Worm (Caenorhabditis elegans) whole organism, L4 larva: ENCODE data around the gene sipa-1.
A peak's percentile ranks its signal among the peaks of the same experiment; 100 is the strongest.

Experiments used
- D1046.2 ChIP-seq: fragments of 200-800 bp; sonication (Bioruptor generic); IDR thresholded peaks from 2 replicates; pipeline ENCODE4 v1.3.6; 2022; ENCODE audit warnings: missing genetic modification characterization, missing compliant biosample characterization
- F49E8.2 ChIP-seq: sonication (generic microtip); optimal IDR thresholded peaks from 2 replicates; lab custom pipeline; 2016; ENCODE audit warnings: missing compliant biosample characterization, mild to moderate bottlenecking, missing genetic modification characterization, borderline replicate concordance
- T20F7.1 ChIP-seq: fragments of 200-800 bp; sonication (Bioruptor generic); optimal IDR thresholded peaks from 2 replicates; lab custom pipeline; 2018; ENCODE audit warnings: mild to moderate bottlenecking, missing genetic modification characterization, missing compliant biosample characterization
- Y48G9A.11 ChIP-seq: fragments of 200-800 bp; sonication (Bioruptor generic); IDR thresholded peaks from 2 replicates; pipeline ENCODE4 v1.3.6; 2022; ENCODE audit warnings: missing genetic modification reagents, missing genetic modification characterization, missing compliant biosample characterization
- Y5F2A.4 ChIP-seq: fragments of 200-800 bp; sonication (Bioruptor generic); optimal IDR thresholded peaks from 2 replicates; lab custom pipeline; 2018; ENCODE audit warnings: mild to moderate bottlenecking, missing genetic modification characterization, missing compliant biosample characterization
- ZK546.5 ChIP-seq, 2 experiments: sonication (generic microtip); optimal IDR thresholded peaks; 2 replicates each; lab custom pipeline; 2017; ENCODE audit warnings: missing biosample characterization in 2 of 2, missing genetic modification characterization in 2 of 2
- aly-2 ChIP-seq: sonication (generic microtip); optimal IDR thresholded peaks from 2 replicates; lab custom pipeline; 2018; ENCODE audit warnings: missing biosample characterization, missing genetic modification characterization
- ceh-20 ChIP-seq: fragments of 200-800 bp; sonication (Bioruptor generic); IDR thresholded peaks from 2 replicates; pipeline ENCODE4 v1.3.6; 2022; ENCODE audit warnings: missing genetic modification reagents, missing genetic modification characterization, missing compliant biosample characterization
- ceh-32 ChIP-seq: sonication (generic microtip); optimal IDR thresholded peaks from 2 replicates; lab custom pipeline; 2016; ENCODE audit warnings: mild to moderate bottlenecking, missing genetic modification characterization, missing compliant biosample characterization; ENCODE audit not compliant: poor library complexity
- ceh-82 ChIP-seq: sonication (generic microtip); optimal IDR thresholded peaks from 2 replicates; lab custom pipeline; 2017; ENCODE audit warnings: missing biosample characterization, missing genetic modification characterization
- cey-2 ChIP-seq: sonication (generic microtip); optimal IDR thresholded peaks from 3 replicates; lab custom pipeline; 2017; ENCODE audit warnings: missing genetic modification characterization, mild to moderate bottlenecking, missing compliant biosample characterization, antibody characterized with exemption, borderline replicate concordance; ENCODE audit not compliant: insufficient read depth
- ctbp-1 ChIP-seq: fragments of 200-800 bp; sonication (Bioruptor generic); IDR thresholded peaks from 2 replicates; pipeline ENCODE4 v1.3.6; 2022; ENCODE audit warnings: missing genetic modification reagents, missing genetic modification characterization, missing compliant biosample characterization
- daf-12 ChIP-seq: fragments of 150-350 bp; optimal IDR thresholded peaks from 2 replicates; lab custom pipeline; 2014; ENCODE audit warnings: missing biosample characterization, missing genetic modification reagents, missing genetic modification characterization
- daf-16 ChIP-seq, 3 experiments: sonication (generic microtip); optimal IDR thresholded peaks; 2 replicates each; lab custom pipeline; 2016 to 2017; ENCODE audit warnings: missing genetic modification characterization in 3 of 3, missing genetic modification reagents in 3 of 3, mild to moderate bottlenecking in 2 of 3, missing compliant biosample characterization in 2 of 3, missing biosample characterization in 1 of 3, moderate library complexity in 1 of 3
- daf-19 ChIP-seq: fragments of 200-800 bp; sonication (Bioruptor generic); conservative IDR thresholded peaks from 2 replicates; pipeline ENCODE4 v1.3.6; 2022; ENCODE audit warnings: missing genetic modification characterization, missing compliant biosample characterization
- duxl-1 ChIP-seq: sonication (generic microtip); optimal IDR thresholded peaks from 2 replicates; lab custom pipeline; 2016; ENCODE audit warnings: mild to moderate bottlenecking, missing genetic modification characterization, moderate library complexity, missing compliant biosample characterization; ENCODE audit not compliant: poor library complexity
- dve-1 ChIP-seq: sonication (generic microtip); optimal IDR thresholded peaks from 2 replicates; lab custom pipeline; 2017; ENCODE audit warnings: antibody characterized with exemption, mild to moderate bottlenecking, missing genetic modification characterization, missing compliant biosample characterization; ENCODE audit not compliant: insufficient read depth
- egl-43 ChIP-seq: fragments of 200-800 bp; sonication (Bioruptor generic); IDR thresholded peaks from 2 replicates; pipeline ENCODE4 v1.3.6; 2022; ENCODE audit warnings: missing genetic modification reagents, missing genetic modification characterization, missing compliant biosample characterization
- fos-1 ChIP-seq: fragments of 150-350 bp; optimal IDR thresholded peaks from 2 replicates; lab custom pipeline; 2014; ENCODE audit warnings: missing biosample characterization, missing genetic modification characterization
- gei-8 ChIP-seq: fragments of 200-800 bp; sonication (Bioruptor generic); optimal IDR thresholded peaks from 2 replicates; lab custom pipeline; 2018; ENCODE audit warnings: mild to moderate bottlenecking, missing genetic modification characterization, missing compliant biosample characterization
- hmg-1.1 ChIP-seq: fragments of 200-800 bp; sonication (Bioruptor generic); IDR thresholded peaks from 2 replicates; pipeline ENCODE4 v1.3.6; 2022; ENCODE audit warnings: missing genetic modification reagents, missing genetic modification characterization, missing compliant biosample characterization
- jun-1 ChIP-seq: fragments of 150-350 bp; optimal IDR thresholded peaks from 2 replicates; lab custom pipeline; 2014; ENCODE audit warnings: missing biosample characterization, missing genetic modification reagents, missing genetic modification characterization
- lim-7 ChIP-seq: fragments of 200-800 bp; sonication (Bioruptor generic); IDR thresholded peaks from 2 replicates; pipeline ENCODE4 v1.3.6; 2022; ENCODE audit warnings: missing genetic modification characterization, missing compliant biosample characterization
- lin-29 ChIP-seq: fragments of 200-800 bp; sonication (Bioruptor generic); IDR thresholded peaks from 2 replicates; pipeline ENCODE4 v1.3.6; 2022; ENCODE audit warnings: missing genetic modification reagents, missing genetic modification characterization, missing compliant biosample characterization
- lin-38 ChIP-seq: fragments of 200-800 bp; sonication (Bioruptor generic); IDR thresholded peaks from 2 replicates; pipeline ENCODE4 v1.3.6; 2022; ENCODE audit warnings: missing genetic modification reagents, missing genetic modification characterization, missing compliant biosample characterization
- madf-9 ChIP-seq: fragments of 200-800 bp; sonication (Bioruptor generic); conservative IDR thresholded peaks from 2 replicates; pipeline ENCODE4 v1.3.6; 2022; ENCODE audit warnings: missing genetic modification reagents, missing genetic modification characterization, missing compliant biosample characterization
- mxl-3 ChIP-seq: fragments of 200-800 bp; sonication (Bioruptor generic); optimal IDR thresholded peaks from 2 replicates; lab custom pipeline; 2018; ENCODE audit warnings: mild to moderate bottlenecking, missing genetic modification characterization, missing compliant biosample characterization
- nhr-41 ChIP-seq: fragments of 200-800 bp; sonication (Bioruptor generic); IDR thresholded peaks from 2 replicates; pipeline ENCODE4 v1.3.6; 2022; ENCODE audit warnings: missing genetic modification reagents, missing genetic modification characterization, missing compliant biosample characterization
- nhr-42 ChIP-seq: fragments of 200-800 bp; sonication (Bioruptor generic); IDR thresholded peaks from 2 replicates; pipeline ENCODE4 v1.3.6; 2022; ENCODE audit warnings: missing genetic modification characterization, missing compliant biosample characterization
- nhr-76 ChIP-seq: fragments of 150-350 bp; optimal IDR thresholded peaks from 2 replicates; lab custom pipeline; 2014; ENCODE audit warnings: missing biosample characterization, missing genetic modification characterization
- pha-4 ChIP-seq, 2 experiments: fragments of 150-350 bp in 1 of 2; fragments of 200-800 bp in 1 of 2; sonication (Bioruptor generic) in 1 of 2; IDR thresholded peaks in 1 of 2; optimal IDR thresholded peaks in 1 of 2; 2 replicates each; pipeline versions ENCODE4 v1.3.6 to Lab custom; 2014 to 2022; ENCODE audit warnings: missing genetic modification characterization in 2 of 2, missing genetic modification reagents in 2 of 2, missing biosample characterization in 1 of 2, missing compliant biosample characterization in 1 of 2
- php-3 ChIP-seq: fragments of 200-800 bp; sonication (Bioruptor generic); IDR thresholded peaks from 2 replicates; pipeline ENCODE4 v1.3.6; 2022; ENCODE audit warnings: missing genetic modification reagents, missing genetic modification characterization, missing compliant biosample characterization
- pqm-1 ChIP-seq: sonication (generic microtip); optimal IDR thresholded peaks from 2 replicates; lab custom pipeline; 2017; ENCODE audit warnings: missing biosample characterization, missing genetic modification characterization
- saeg-2 ChIP-seq: fragments of 200-800 bp; sonication (Bioruptor generic); IDR thresholded peaks from 2 replicates; pipeline ENCODE4 v1.3.6; 2022; ENCODE audit warnings: missing genetic modification reagents, missing genetic modification characterization, missing compliant biosample characterization
- set-16 ChIP-seq: fragments of 200-800 bp; sonication (Bioruptor generic); IDR thresholded peaks from 2 replicates; pipeline ENCODE4 v1.3.6; 2022; ENCODE audit warnings: missing genetic modification reagents, missing genetic modification characterization, missing compliant biosample characterization
- snpc-4 ChIP-seq: fragments of 150-350 bp; optimal IDR thresholded peaks from 2 replicates; lab custom pipeline; 2014; ENCODE audit warnings: missing biosample characterization, missing genetic modification characterization
- unc-62 ChIP-seq, 3 experiments: fragments of 150-350 bp in 1 of 3; sonication (generic microtip); optimal IDR thresholded peaks in 2 of 3; peaks in 1 of 3; 1 replicate in 1 of 3; 2 replicates in 2 of 3; lab custom pipeline; 2014 to 2017; ENCODE audit warnings: missing biosample characterization in 3 of 3, missing genetic modification characterization in 3 of 3, missing genetic modification reagents in 3 of 3, missing genotype in 1 of 3
- zfp-3 ChIP-seq: fragments of 200-800 bp; sonication (Bioruptor generic); conservative IDR thresholded peaks from 2 replicates; pipeline ENCODE4 v1.3.6; 2022; ENCODE audit warnings: missing genetic modification reagents, missing genetic modification characterization, missing compliant biosample characterization
- zip-11 ChIP-seq: fragments of 200-800 bp; sonication (Bioruptor generic); IDR thresholded peaks from 2 replicates; pipeline ENCODE4 v1.3.6; 2022; ENCODE audit warnings: missing genetic modification characterization, missing compliant biosample characterization
- ztf-7 ChIP-seq: fragments of 150-350 bp; optimal IDR thresholded peaks from 2 replicates; lab custom pipeline; 2014; ENCODE audit warnings: missing biosample characterization, missing genetic modification characterization

The sipa-1 gene

ce11 chrV:11593888-11594287, 43.2 kb downstream of the sipa-1 start:
- TF ChIP-seq unc-62 (GFP tag; optimal IDR thresholded peaks at IDR 0.05 in 1 of 2; lab: Kevin White, UChicago) (peak in 1 of 2 experiments; percentile 94), unc-62 (tag; optimal IDR thresholded peaks at IDR 0.05; lab: Kevin White, UChicago) (no peak), lin-38 (no peak), nhr-42 (GFP tag; lab: Robert Waterston, UW) (no peak)

DNA sequence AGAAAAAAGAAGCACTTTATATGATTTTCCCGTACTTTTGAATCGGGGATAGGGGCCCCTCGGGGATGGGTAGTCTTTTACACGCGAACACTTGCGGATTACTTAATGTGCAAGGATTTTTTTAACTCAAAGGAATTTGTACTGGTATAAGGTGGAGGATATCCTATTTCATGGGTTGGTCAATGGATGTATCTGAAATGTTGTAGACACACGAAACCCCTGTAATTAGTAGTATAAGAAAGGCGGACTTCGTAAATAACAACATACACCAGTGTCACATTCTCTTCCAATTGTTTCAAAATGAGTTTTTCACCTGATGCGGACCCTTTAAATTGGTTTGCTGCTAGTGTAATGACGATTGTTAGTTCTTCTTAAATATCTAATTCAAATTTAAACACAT, 43.7 kb downstream of the sipa-1 start, which contains the start of gene srx-80:
srx-80 (plus strand) TSS at position 301 of the 400 bp plus-strand sequence.
- TF ChIP-seq nhr-41 (GFP tag; lab: Robert Waterston, UW) (no peak), zfp-3 (no peak), set-16 (GFP tag; lab: Robert Waterston, UW) (no peak), egl-43 (GFP tag; lab: Robert Waterston, UW) (no peak), gei-8 (no peak), hmg-1.1 (GFP tag; lab: Robert Waterston, UW) (no peak), dve-1 (tag; lab: Kevin White, UChicago) (no peak), lin-38 (no peak)
- TF ChIP-seq, all 104 proteins: peak for 0

ce11 chrV:11589433-11589832, 47.7 kb downstream of the sipa-1 start, which contains the start of gene srx-82:
Gene srx-82, plus strand, starts transcription at chrV:11589733.
- TF ChIP-seq fos-1 = no peak
- TF ChIP-seq ceh-82 (tag; lab: Kevin White, UChicago) = no peak
- TF ChIP-seq lim-7 (GFP tag; lab: Robert Waterston, UW) = no peak
- no peak for TF ChIP-seq nhr-76 (tag; lab: Kevin White, UChicago)
- no peak for TF ChIP-seq daf-12 (tag; lab: Kevin White, UChicago)
- TF ChIP-seq Y48G9A.11 (GFP tag; lab: Robert Waterston, UW) = no peak
- no peak for TF ChIP-seq Y5F2A.4 (GFP tag; lab: Kevin White, UChicago)
- TF ChIP-seq cey-2 (tag; lab: Kevin White, UChicago) = no peak
- no peak for TF ChIP-seq jun-1 (tag; lab: Kevin White, UChicago)
- no peak for TF ChIP-seq php-3 (GFP tag; lab: Robert Waterston, UW)
- no peak for TF ChIP-seq D1046.2 (GFP tag; lab: Robert Waterston, UW)

DNA sequence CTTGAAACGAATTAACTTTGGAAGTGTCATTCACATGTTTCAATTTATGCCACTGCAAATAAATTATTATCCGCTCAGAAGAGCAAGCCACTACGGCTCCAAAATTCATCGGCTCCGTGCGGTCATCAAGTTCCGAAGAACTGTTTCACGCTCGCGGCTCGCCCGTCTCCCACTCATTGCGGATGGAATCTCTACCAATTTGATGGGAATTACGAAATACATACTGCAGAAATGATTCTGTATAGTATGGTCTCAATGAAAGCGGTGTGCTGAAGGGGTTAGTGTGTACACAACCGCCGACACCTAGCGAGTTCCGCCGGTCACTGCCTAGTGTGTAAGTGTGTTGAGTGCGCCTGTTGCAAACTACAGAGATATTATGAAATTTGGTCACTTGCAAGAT, 52.0 kb downstream of the sipa-1 start:
- TF ChIP-seq F49E8.2 (tag; lab: Kevin White, UChicago) (peak; percentile 73), saeg-2 (0 out of 2 replicates have a peak, but pooled peaks have one; percentile 25), ztf-7 (tag; lab: Kevin White, UChicago) (peak; percentile 2), mxl-3 (GFP tag; lab: Kevin White, UChicago) (peak; percentile 36), snpc-4 (tag; lab: Kevin White, UChicago) (peak; percentile 83), madf-9 (no peak), pha-4 (GFP tag; IDR thresholded peaks at IDR 0.05; lab: Robert Waterston, UW) (0 out of 2 replicates have a peak, but pooled peaks have one; percentile 34), pha-4 (tag; optimal IDR thresholded peaks at IDR 0.05; lab: Kevin White, UChicago) (no peak), D1046.2 (GFP tag; lab: Robert Waterston, UW) (no peak)
- TF ChIP-seq, all 104 proteins: peak for 6

ce11 chrV:11583212-11583611, 53.9 kb downstream of the sipa-1 start, which contains the start of gene srx-88:
Gene srx-88, plus strand, starts transcription at chrV:11583512.
- no peak for TF ChIP-seq aly-2 (tag; lab: Kevin White, UChicago)
- no peak for TF ChIP-seq ctbp-1
- TF ChIP-seq ceh-20 (GFP tag; lab: Robert Waterston, UW) = no peak
- TF ChIP-seq ceh-32 (tag; lab: Kevin White, UChicago) = no peak
- TF ChIP-seq madf-9 = no peak
- no peak for TF ChIP-seq daf-19 (GFP tag; lab: Robert Waterston, UW)
- no peak for TF ChIP-seq T20F7.1 (GFP tag; lab: Kevin White, UChicago)
- no peak for TF ChIP-seq ZK546.5 (tag; optimal IDR thresholded peaks at IDR 0.05; lab: Kevin White, UChicago)
- no peak for TF ChIP-seq lin-29 (GFP tag; lab: Robert Waterston, UW)
- no peak for TF ChIP-seq daf-16 (GFP tag; optimal IDR thresholded peaks at IDR 0.05; lab: Kevin White, UChicago)
- no peak for TF ChIP-seq daf-16 (tag; optimal IDR thresholded peaks at IDR 0.05; lab: Kevin White, UChicago)
- no peak for TF ChIP-seq pqm-1 (tag; lab: Kevin White, UChicago)
- TF ChIP-seq fos-1 = no peak
- TF ChIP-seq nhr-41 (GFP tag; lab: Robert Waterston, UW) = no peak
- TF ChIP-seq duxl-1 (tag; lab: Kevin White, UChicago) = no peak
- no peak for TF ChIP-seq zip-11 (GFP tag; lab: Robert Waterston, UW)
- TF ChIP-seq hmg-1.1 (GFP tag; lab: Robert Waterston, UW) = no peak
